Worm (Caenorhabditis elegans) whole organism, L2 larva: ENCODE results near the gene F17C11.2.
A peak's percentile ranks its signal among the peaks of the same experiment; 100 is the strongest.

Source experiments
- C34F6.9 ChIP-seq: fragments of 150-350 bp; optimal IDR thresholded peaks from 2 replicates; lab custom pipeline; 2014; ENCODE audit warnings: missing biosample characterization, missing genetic modification characterization
- F13H6.1 ChIP-seq: sonication (generic microtip); optimal IDR thresholded peaks from 2 replicates; lab custom pipeline; 2016; ENCODE audit warnings: missing genetic modification characterization, missing compliant biosample characterization
- R02D3.7 ChIP-seq: fragments of 150-350 bp; optimal IDR thresholded peaks from 2 replicates; lab custom pipeline; 2014; ENCODE audit warnings: missing biosample characterization, missing genetic modification characterization
- Y55F3AM.14 ChIP-seq: fragments of 200-800 bp; sonication (Bioruptor generic); optimal IDR thresholded peaks from 2 replicates; lab custom pipeline; 2018; ENCODE audit warnings: mild to moderate bottlenecking, missing genetic modification characterization, missing compliant biosample characterization
- ZK546.5 ChIP-seq: sonication (generic microtip); optimal IDR thresholded peaks from 2 replicates; lab custom pipeline; 2017; ENCODE audit warnings: missing biosample characterization, missing genetic modification characterization
- aly-2 ChIP-seq: fragments of 150-350 bp; optimal IDR thresholded peaks from 2 replicates; lab custom pipeline; 2014; ENCODE audit warnings: missing biosample characterization, missing genetic modification characterization
- ama-1 ChIP-seq: fragments of 150-350 bp; optimal IDR thresholded peaks from 2 replicates; lab custom pipeline; 2018; ENCODE audit warnings: inconsistent platforms
- blmp-1 ChIP-seq: sonication (generic microtip); optimal IDR thresholded peaks from 2 replicates; lab custom pipeline; 2017; ENCODE audit warnings: missing genetic modification characterization, mild to moderate bottlenecking, missing compliant biosample characterization, antibody characterized with exemption, moderate library complexity; ENCODE audit not compliant: insufficient read depth
- ceh-16 ChIP-seq: fragments of 150-350 bp; optimal IDR thresholded peaks from 2 replicates; lab custom pipeline; 2014; ENCODE audit warnings: missing biosample characterization, missing genetic modification characterization
- ceh-82 ChIP-seq: fragments of 150-350 bp; optimal IDR thresholded peaks from 2 replicates; lab custom pipeline; 2014; ENCODE audit warnings: missing biosample characterization, missing genetic modification characterization
- crh-2 ChIP-seq: sonication (generic microtip); optimal IDR thresholded peaks from 2 replicates; lab custom pipeline; 2017; ENCODE audit warnings: missing biosample characterization, missing genetic modification characterization
- dmd-4 ChIP-seq: sonication (generic microtip); optimal IDR thresholded peaks from 2 replicates; lab custom pipeline; 2017; ENCODE audit warnings: missing biosample characterization, missing genetic modification characterization
- egl-27 ChIP-seq: sonication (generic microtip); optimal IDR thresholded peaks from 3 replicates; lab custom pipeline; 2017; ENCODE audit warnings: missing biosample characterization, missing genetic modification reagents, missing genetic modification characterization
- elt-1 ChIP-seq: fragments of 150-350 bp; optimal IDR thresholded peaks from 2 replicates; lab custom pipeline; 2014; ENCODE audit warnings: missing biosample characterization, missing genetic modification characterization
- elt-3 ChIP-seq: sonication (generic microtip); optimal IDR thresholded peaks from 2 replicates; lab custom pipeline; 2017; ENCODE audit warnings: missing biosample characterization, missing genetic modification characterization
- fos-1 ChIP-seq: fragments of 150-350 bp; optimal IDR thresholded peaks from 2 replicates; lab custom pipeline; 2014; ENCODE audit warnings: missing biosample characterization, missing genetic modification characterization
- gmeb-1 ChIP-seq: fragments of 150-350 bp; optimal IDR thresholded peaks from 2 replicates; lab custom pipeline; 2014; ENCODE audit warnings: missing biosample characterization, missing genetic modification characterization
- lin-11 ChIP-seq: fragments of 150-350 bp; sonication (generic microtip); optimal IDR thresholded peaks from 2 replicates; lab custom pipeline; 2014; ENCODE audit warnings: missing biosample characterization, missing genetic modification characterization, inconsistent platforms, mixed read lengths
- lin-13 ChIP-seq: fragments of 150-350 bp; optimal IDR thresholded peaks from 2 replicates; lab custom pipeline; 2014; ENCODE audit warnings: missing biosample characterization, missing genetic modification reagents, missing genetic modification characterization
- lin-39 ChIP-seq: fragments of 150-350 bp; optimal IDR thresholded peaks from 2 replicates; lab custom pipeline; 2014; ENCODE audit warnings: missing biosample characterization, missing genetic modification reagents, missing genetic modification characterization
- lsy-2 ChIP-seq, 2 experiments: fragments of 150-350 bp in 1 of 2; sonication (generic microtip) in 1 of 2; optimal IDR thresholded peaks; 2 replicates each; lab custom pipeline; 2014 to 2017; ENCODE audit warnings: missing biosample characterization in 2 of 2, missing genetic modification characterization in 2 of 2
- mab-5 ChIP-seq: fragments of 150-350 bp; optimal IDR thresholded peaks from 2 replicates; lab custom pipeline; 2014; ENCODE audit warnings: missing biosample characterization, missing genetic modification characterization
- mbf-1 ChIP-seq: sonication (generic microtip); optimal IDR thresholded peaks from 2 replicates; lab custom pipeline; 2017; ENCODE audit warnings: missing biosample characterization, missing genetic modification characterization
- mdl-1 ChIP-seq, 2 experiments: fragments of 150-350 bp in 1 of 2; sonication (generic microtip) in 1 of 2; optimal IDR thresholded peaks; 2 replicates each; lab custom pipeline; 2017; ENCODE audit warnings: missing biosample characterization in 2 of 2, missing genetic modification characterization in 2 of 2
- nhr-10 ChIP-seq: sonication (generic microtip); optimal IDR thresholded peaks from 2 replicates; lab custom pipeline; 2017; ENCODE audit warnings: missing biosample characterization, missing genetic modification characterization
- nhr-11 ChIP-seq: fragments of 150-350 bp; optimal IDR thresholded peaks from 2 replicates; lab custom pipeline; 2014; ENCODE audit warnings: missing biosample characterization, missing genetic modification characterization
- nhr-12 ChIP-seq: fragments of 150-350 bp; optimal IDR thresholded peaks from 2 replicates; lab custom pipeline; 2014; ENCODE audit warnings: missing biosample characterization, missing genetic modification characterization
- nhr-129 ChIP-seq: fragments of 150-350 bp; optimal IDR thresholded peaks from 2 replicates; lab custom pipeline; 2014; ENCODE audit warnings: missing biosample characterization, missing genetic modification characterization
- nhr-21 ChIP-seq: fragments of 150-350 bp; optimal IDR thresholded peaks from 2 replicates; lab custom pipeline; 2014; ENCODE audit warnings: missing biosample characterization, missing genetic modification characterization
- nhr-23 ChIP-seq: fragments of 150-350 bp; optimal IDR thresholded peaks from 2 replicates; lab custom pipeline; 2014; ENCODE audit warnings: missing biosample characterization, missing genetic modification reagents, missing genetic modification characterization
- nhr-237 ChIP-seq: fragments of 150-350 bp; optimal IDR thresholded peaks from 2 replicates; lab custom pipeline; 2014; ENCODE audit warnings: missing biosample characterization, missing genetic modification characterization
- nhr-25 ChIP-seq: fragments of 150-350 bp; sonication (generic microtip); optimal IDR thresholded peaks from 3 replicates; lab custom pipeline; 2014; ENCODE audit warnings: missing biosample characterization, missing genetic modification characterization
- nhr-6 ChIP-seq: fragments of 150-350 bp; optimal IDR thresholded peaks from 2 replicates; lab custom pipeline; 2014; ENCODE audit warnings: missing biosample characterization, missing genetic modification characterization
- nhr-77 ChIP-seq: fragments of 150-350 bp; optimal IDR thresholded peaks from 2 replicates; lab custom pipeline; 2014; ENCODE audit warnings: missing biosample characterization, missing genetic modification characterization
- sem-4 ChIP-seq: fragments of 150-350 bp; optimal IDR thresholded peaks from 2 replicates; lab custom pipeline; 2014; ENCODE audit warnings: missing biosample characterization, missing genetic modification reagents, missing genetic modification characterization
- skn-1 ChIP-seq: sonication (generic microtip); optimal IDR thresholded peaks from 2 replicates; lab custom pipeline; 2017; ENCODE audit warnings: missing biosample characterization, missing genetic modification characterization
- sma-3 ChIP-seq: sonication (generic microtip); optimal IDR thresholded peaks from 2 replicates; lab custom pipeline; 2016; ENCODE audit warnings: missing genetic modification reagents, missing genetic modification characterization, missing compliant biosample characterization
- sma-9 ChIP-seq, 2 experiments: fragments of 150-350 bp in 1 of 2; sonication (generic microtip) in 1 of 2; optimal IDR thresholded peaks; 2 replicates each; lab custom pipeline; 2014 to 2016; ENCODE audit warnings: missing genetic modification characterization in 2 of 2, mild to moderate bottlenecking in 1 of 2, missing biosample characterization in 1 of 2, missing compliant biosample characterization in 1 of 2, missing genetic modification reagents in 1 of 2, moderate library complexity in 1 of 2
- snpc-4 ChIP-seq: fragments of 150-350 bp; optimal IDR thresholded peaks from 2 replicates; lab custom pipeline; 2014; ENCODE audit warnings: missing biosample characterization, missing genetic modification characterization
- unc-39 ChIP-seq: fragments of 150-350 bp; optimal IDR thresholded peaks from 2 replicates; lab custom pipeline; 2014; ENCODE audit warnings: missing biosample characterization, missing genetic modification characterization
- unc-55 ChIP-seq: fragments of 150-350 bp; sonication (generic microtip); optimal IDR thresholded peaks from 3 replicates; lab custom pipeline; 2014; ENCODE audit warnings: missing biosample characterization, missing genetic modification reagents, missing genetic modification characterization
- unc-62 ChIP-seq: fragments of 150-350 bp; optimal IDR thresholded peaks from 2 replicates; lab custom pipeline; 2014; ENCODE audit warnings: missing biosample characterization, missing genetic modification reagents, missing genetic modification characterization
- zag-1 ChIP-seq: fragments of 150-350 bp; optimal IDR thresholded peaks from 2 replicates; lab custom pipeline; 2014; ENCODE audit warnings: missing biosample characterization, missing genetic modification characterization
- ztf-1 ChIP-seq: fragments of 200-800 bp; sonication (Bioruptor generic); conservative IDR thresholded peaks from 2 replicates; pipeline ENCODE4 v1.3.6; 2022; ENCODE audit warnings: missing genetic modification characterization, missing compliant biosample characterization
- ztf-11 ChIP-seq: sonication (generic microtip); optimal IDR thresholded peaks from 2 replicates; lab custom pipeline; 2017; ENCODE audit warnings: missing biosample characterization, missing genetic modification characterization
- ztf-4 ChIP-seq: fragments of 150-350 bp; optimal IDR thresholded peaks from 2 replicates; lab custom pipeline; 2014; ENCODE audit warnings: missing biosample characterization, missing genetic modification characterization

The F17C11.2 gene

ce11 chrV:10965501-10965900 is 17.5 kb downstream of the F17C11.2 start, which contains the start of the genes ctf-4 and eef-1G:
Gene ctf-4, minus strand, starts transcription at chrV:10965539.
Gene eef-1G, plus strand, starts transcription at chrV:10965719.
- no peak for TF ChIP-seq ztf-11 (tag; lab: Kevin White, UChicago)
- peak; percentile 98 for TF ChIP-seq crh-2 (tag; lab: Kevin White, UChicago)
- peak; percentile 99 for TF ChIP-seq fos-1
- no peak for TF ChIP-seq mbf-1
- TF ChIP-seq snpc-4 (tag; lab: Kevin White, UChicago), result peak; percentile 88
- peak; percentile 98 for TF ChIP-seq nhr-25 (tag; lab: Kevin White, UChicago)
- TF ChIP-seq egl-27 (tag; lab: Kevin White, UChicago), result peak; percentile 82
- TF ChIP-seq lin-13 (GFP tag; lab: Kevin White, UChicago), result peak; percentile 96
- TF ChIP-seq ceh-82 (tag; lab: Kevin White, UChicago), result peak; percentile 75
- no peak for TF ChIP-seq dmd-4
- no peak for TF ChIP-seq elt-1 (tag; lab: Kevin White, UChicago)
- peak; percentile 58 for TF ChIP-seq R02D3.7
- peak; percentile 71 for TF ChIP-seq ZK546.5
- peak; percentile 36 for TF ChIP-seq lin-39
- TF ChIP-seq F13H6.1 (tag; lab: Kevin White, UChicago), result peak; percentile 96
- TF ChIP-seq nhr-11 (tag; lab: Kevin White, UChicago), result no peak
- TF ChIP-seq nhr-6 (tag; lab: Kevin White, UChicago), result peak; percentile 95
- TF ChIP-seq gmeb-1 (tag; lab: Kevin White, UChicago), result peak; percentile 97
- peak; percentile 31 for TF ChIP-seq ceh-16 (tag; lab: Kevin White, UChicago)
- no peak for TF ChIP-seq unc-39
- peak; percentile 99 for TF ChIP-seq sma-9 (GFP tag; optimal IDR thresholded peaks at IDR 0.05; lab: Kevin White, UChicago)
- no peak for TF ChIP-seq sma-9 (tag; optimal IDR thresholded peaks at IDR 0.05; lab: Kevin White, UChicago)
- no peak for TF ChIP-seq nhr-237 (tag; lab: Kevin White, UChicago)
- TF ChIP-seq sem-4 (tag; lab: Kevin White, UChicago), result peak; percentile 97
- peak; percentile 93 for TF ChIP-seq ztf-4
- peak; percentile 97 for TF ChIP-seq sma-3 (GFP tag; lab: Kevin White, UChicago)
- TF ChIP-seq ztf-1, result no peak
- peak; percentile 12 for TF ChIP-seq unc-62
- TF ChIP-seq mab-5, result peak; percentile 85
- peak; percentile 94 for TF ChIP-seq lin-11 (tag; lab: Kevin White, UChicago)
- peak; percentile 83 to 96 for TF ChIP-seq lsy-2 (tag; optimal IDR thresholded peaks at IDR 0.05; lab: Kevin White, UChicago)
- no peak for TF ChIP-seq nhr-23
- TF ChIP-seq aly-2, result no peak
- TF ChIP-seq C34F6.9 (tag; lab: Kevin White, UChicago), result peak; percentile 99
- peak; percentile 76 for TF ChIP-seq Y55F3AM.14 (GFP tag; lab: Kevin White, UChicago)
- peak; percentile 99 for TF ChIP-seq nhr-129 (tag; lab: Kevin White, UChicago)
- TF ChIP-seq nhr-21 (tag; lab: Kevin White, UChicago), result peak; percentile 98
- TF ChIP-seq nhr-10 (tag; lab: Kevin White, UChicago), result peak; percentile 61
- TF ChIP-seq blmp-1 (tag; lab: Kevin White, UChicago), result peak; percentile 71
- TF ChIP-seq ama-1 (lab: Kevin White, UChicago), result peak; percentile 51
- TF ChIP-seq unc-55 (GFP tag; lab: Kevin White, UChicago), result peak; percentile 99
- TF ChIP-seq elt-3 (tag; lab: Kevin White, UChicago), result no peak
- TF ChIP-seq nhr-77 (tag; lab: Kevin White, UChicago), result peak; percentile 57
- peak in 1 of 2 experiments; percentile 60 for TF ChIP-seq mdl-1 (tag; optimal IDR thresholded peaks at IDR 0.05; lab: Kevin White, UChicago)
- no peak for TF ChIP-seq nhr-12 (tag; lab: Kevin White, UChicago)
- TF ChIP-seq zag-1, result peak; percentile 87
- peak; percentile 86 for TF ChIP-seq skn-1 (tag; lab: Kevin White, UChicago)
- TF ChIP-seq, all 48 proteins: peak for 34
